Worm (Caenorhabditis elegans) whole organism, early embryonic: Measurements from ENCODE around the gene nhr-283.

ENCODE experiments used
- F13C5.2 ChIP-seq: sonication (generic microtip); optimal IDR thresholded peaks from 2 replicates; lab custom pipeline; 2017; ENCODE audit warnings: mild to moderate bottlenecking, missing genetic modification characterization, inconsistent platforms, missing compliant biosample characterization
- aly-1 ChIP-seq: sonication (generic microtip); optimal IDR thresholded peaks from 2 replicates; lab custom pipeline; 2016; ENCODE audit warnings: missing genetic modification characterization, missing compliant biosample characterization
- ama-1 ChIP-seq: fragments of 150-350 bp; optimal IDR thresholded peaks from 2 replicates; lab custom pipeline; 2014
- ceh-36 ChIP-seq: sonication (generic microtip); optimal IDR thresholded peaks from 2 replicates; lab custom pipeline; 2016; ENCODE audit warnings: missing genetic modification characterization, inconsistent platforms, missing compliant biosample characterization
- ets-7 ChIP-seq: sonication (generic microtip); optimal IDR thresholded peaks from 2 replicates; lab custom pipeline; 2016; ENCODE audit warnings: missing genotype, missing genetic modification characterization, missing compliant biosample characterization
- scrt-1 ChIP-seq: fragments of 200-800 bp; sonication (Bioruptor generic); IDR thresholded peaks from 2 replicates; pipeline ENCODE4 v1.3.6; 2022; ENCODE audit warnings: missing genetic modification characterization, missing compliant biosample characterization
- tra-4 ChIP-seq: sonication (generic microtip); optimal IDR thresholded peaks from 2 replicates; lab custom pipeline; 2017; ENCODE audit warnings: missing genetic modification characterization, missing compliant biosample characterization

ce11 chrV:15826110-15826509 lies 49.6 kb upstream of the nhr-283 start, which contains the start of gene srbc-51:
- TF ChIP-seq scrt-1 (GFP tag; lab: Robert Waterston, UW) (no peak), ama-1 (lab: Kevin White, UChicago) (no peak), F13C5.2 (tag; lab: Kevin White, UChicago) (no peak), tra-4 (tag; lab: Kevin White, UChicago) (no peak), aly-1 (no peak), ceh-36 (tag; lab: Kevin White, UChicago) (no peak), ets-7 (tag; lab: Kevin White, UChicago) (no peak)
